Fruit fly (Drosophila melanogaster): ENCODE results near the gene Nbr.
A peak's percentile ranks its signal among the peaks of the same experiment; 100 is the strongest.

Gene Nbr

DNA sequence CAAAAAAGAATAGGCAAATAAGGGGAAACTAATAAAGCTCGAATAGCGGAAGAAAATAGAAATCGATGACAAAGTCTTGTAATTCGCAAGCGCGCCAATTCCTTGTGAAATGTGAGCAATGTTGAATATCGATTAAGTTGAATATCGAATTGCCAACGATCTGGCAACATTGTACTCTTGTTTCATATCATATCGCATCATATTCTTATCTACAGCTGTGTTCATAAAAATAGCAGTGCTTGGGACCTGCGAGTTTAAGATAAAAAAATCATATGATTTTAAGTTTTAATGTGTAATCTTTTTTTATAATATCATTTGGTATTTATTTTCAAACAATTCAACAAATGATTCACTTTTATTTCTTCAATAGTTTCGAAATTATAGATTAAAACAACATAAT is 13.8 kb downstream of the Nbr start (continued):
- TF ChIP-seq C15 (GFP tag; IDR thresholded peaks at IDR 0.05) (no peak), vvl (GFP tag; IDR thresholded peaks at IDR 0.05) (peak; percentile 71), CG11456 (GFP tag; IDR thresholded peaks at IDR 0.05) (peak; percentile 52; the same call in 1 of the 3 replicates), Deaf1 (tag; optimal IDR thresholded peaks at IDR 0.05) (no peak), CG42726 (GFP tag; IDR thresholded peaks at IDR 0.05; ENCODE audit: partially characterized antibody) (peak; percentile 45; the same call in 1 of the 2 replicates), dysf (GFP tag; IDR thresholded peaks at IDR 0.05) (peak; percentile 73), CG2875 (GFP tag; optimal IDR thresholded peaks at IDR 0.05) (no peak), crol (GFP tag; IDR thresholded peaks at IDR 0.05) (no peak), ERR (GFP tag; optimal IDR thresholded peaks at IDR 0.05) (no peak), CG17359 (tag; optimal IDR thresholded peaks at IDR 0.05) (peak; percentile 67), Lhr (GFP tag; optimal IDR thresholded peaks at IDR 0.05) (peak; percentile 70), knrl (GFP tag; IDR thresholded peaks at IDR 0.05; ENCODE audit: partially characterized antibody) (peak; percentile 56; the same call in 2 of the 3 replicates), CG6689 (GFP tag; IDR thresholded peaks at IDR 0.05) (peak; percentile 36; the same call in 1 of the 2 replicates), CG2678 (tag; optimal IDR thresholded peaks at IDR 0.05) (peak; percentile 64), z (GFP tag; IDR thresholded peaks at IDR 0.05) (no peak), CkIIα-i1 (GFP tag; IDR thresholded peaks at IDR 0.05) (no peak), da (GFP tag; optimal IDR thresholded peaks at IDR 0.05) (no peak), mirr (GFP tag; optimal IDR thresholded peaks at IDR 0.05) (no peak), Ada2b (GFP tag; IDR thresholded peaks at IDR 0.05) (peak; percentile 55), B-H1 (GFP tag; IDR thresholded peaks at IDR 0.05) (no peak; the same call in 2 of the 3 replicates), CG10147 (GFP tag; optimal IDR thresholded peaks at IDR 0.05) (peak; percentile 57), Xbp1 (GFP tag; optimal IDR thresholded peaks at IDR 0.05) (peak; percentile 57), ind (GFP tag; optimal IDR thresholded peaks at IDR 0.05) (peak; percentile 33), slbo (GFP tag; IDR thresholded peaks at IDR 0.05) (peak; percentile 75), zf30C (GFP tag; optimal IDR thresholded peaks at IDR 0.05) (no peak), CG10654 (GFP tag; optimal IDR thresholded peaks at IDR 0.05) (peak; percentile 16), CG34422 (GFP tag; IDR thresholded peaks at IDR 0.05) (peak; percentile 58; the same call in 1 of the 3 replicates), CG8281 (tag; optimal IDR thresholded peaks at IDR 0.05) (no peak), cad (GFP tag; optimal IDR thresholded peaks at IDR 0.05) (no peak), ham (GFP tag; IDR thresholded peaks at IDR 0.05) (no peak), lola (GFP tag; optimal IDR thresholded peaks at IDR 0.05) (peak in 1 of 3 experiments; percentile 24), slp2 (GFP tag; optimal IDR thresholded peaks at IDR 0.05) (no peak), CG11560 (tag; IDR thresholded peaks at IDR 0.05) (peak; percentile 43; the same call in 1 of the 3 replicates), CG18599 (GFP tag; optimal IDR thresholded peaks at IDR 0.05) (no peak), Hey (tag; optimal IDR thresholded peaks at IDR 0.05) (no peak), CG43689 (GFP tag; IDR thresholded peaks at IDR 0.05) (no peak), kah (GFP tag; optimal IDR thresholded peaks at IDR 0.05) (no peak), CTCF (GFP tag; optimal IDR thresholded peaks at IDR 0.05) (no peak), CG11247 (GFP tag; IDR thresholded peaks at IDR 0.05) (peak; percentile 43), pum (GFP tag; optimal IDR thresholded peaks at IDR 0.05) (peak; percentile 12), Sry-δ (GFP tag; optimal IDR thresholded peaks at IDR 0.05) (peak; percentile 68), CG12071 (GFP tag; optimal IDR thresholded peaks at IDR 0.05) (no peak), prd (optimal IDR thresholded peaks at IDR 0.05) (no peak), prd (GFP tag; IDR thresholded peaks at IDR 0.05) (peak; percentile 58; the same call in 2 of the 3 replicates), CG13296 (GFP tag; optimal IDR thresholded peaks at IDR 0.05) (peak; percentile 59), grn (GFP tag; optimal IDR thresholded peaks at IDR 0.05) (peak; percentile 90), CG5180 (GFP tag; optimal IDR thresholded peaks at IDR 0.05) (no peak), CG30431 (GFP tag; optimal IDR thresholded peaks at IDR 0.05) (no peak), twi (tag; optimal IDR thresholded peaks at IDR 0.05) (no peak), CG4404 (GFP tag; IDR thresholded peaks at IDR 0.05) (no peak), h (optimal IDR thresholded peaks at IDR 0.05) (no peak), al (GFP tag; IDR thresholded peaks at IDR 0.05) (peak; percentile 58), jing (GFP tag; optimal IDR thresholded peaks at IDR 0.05) (no peak)
